Fruit fly (Drosophila melanogaster): ENCODE measurements around the gene Rb97D.

Gene Rb97D

dm6 chr3R:26886283-26886689 lies 10.7 kb upstream of the Rb97D start (continued):
- TF ChIP-seq org-1 (GFP tag; optimal IDR thresholded peaks at IDR 0.05) (peak; percentile 64), Meics (GFP tag; optimal IDR thresholded peaks at IDR 0.05) (peak; percentile 50), lbe (GFP tag; optimal IDR thresholded peaks at IDR 0.05) (no peak), klu (GFP tag; IDR thresholded peaks at IDR 0.05) (no peak), CG9609 (GFP tag; optimal IDR thresholded peaks at IDR 0.05) (no peak), CG31365 (tag; optimal IDR thresholded peaks at IDR 0.05) (no peak), wek (GFP tag; optimal IDR thresholded peaks at IDR 0.05) (peak; percentile 17), corto (GFP tag; optimal IDR thresholded peaks at IDR 0.05) (no peak), caup (GFP tag; optimal IDR thresholded peaks at IDR 0.05; ENCODE audit: severe bottlenecking) (peak; percentile 52), Adf1 (GFP tag; IDR thresholded peaks at IDR 0.05) (no peak), CG9437 (GFP tag; optimal IDR thresholded peaks at IDR 0.05) (peak; percentile 58), CG8089 (GFP tag; optimal IDR thresholded peaks at IDR 0.05) (no peak), gt (GFP tag; IDR thresholded peaks at IDR 0.05) (peak; percentile 12; the same call in 1 of the 2 replicates), ato (GFP tag; IDR thresholded peaks at IDR 0.05; ENCODE audit: partially characterized antibody) (no peak), tll (GFP tag; optimal IDR thresholded peaks at IDR 0.05) (peak in 1 of 2 experiments; percentile 19), CG6854 (GFP tag; optimal IDR thresholded peaks at IDR 0.05) (peak; percentile 23), maf-S (GFP tag; optimal IDR thresholded peaks at IDR 0.05) (no peak), fu2 (GFP tag; optimal IDR thresholded peaks at IDR 0.05) (no peak), abd-A (tag; optimal IDR thresholded peaks at IDR 0.05) (peak; percentile 13), BtbVII (GFP tag; optimal IDR thresholded peaks at IDR 0.05) (peak; percentile 55), HHEX (GFP tag; optimal IDR thresholded peaks at IDR 0.05) (peak; percentile 67), CG2678 (tag; optimal IDR thresholded peaks at IDR 0.05) (peak; percentile 82), Trl (optimal IDR thresholded peaks at IDR 0.05) (no peak), Trl (GFP tag; optimal IDR thresholded peaks at IDR 0.05) (no peak), Sin3A (optimal IDR thresholded peaks at IDR 0.05) (no peak), mirr (GFP tag; optimal IDR thresholded peaks at IDR 0.05) (no peak), CG6791 (GFP tag; IDR thresholded peaks at IDR 0.05; ENCODE audit: partially characterized antibody) (no peak), Dip2 (GFP tag; IDR thresholded peaks at IDR 0.05) (no peak), CG15011 (GFP tag; optimal IDR thresholded peaks at IDR 0.05) (no peak), Deaf1 (tag; optimal IDR thresholded peaks at IDR 0.05) (peak; percentile 74), pita (GFP tag; optimal IDR thresholded peaks at IDR 0.05) (no peak), fd64A (GFP tag; optimal IDR thresholded peaks at IDR 0.05) (peak; percentile 37), sug (tag; optimal IDR thresholded peaks at IDR 0.05) (peak; percentile 65), CG8359 (GFP tag; optimal IDR thresholded peaks at IDR 0.05; ENCODE audit: borderline replicate concordance) (peak; percentile 72), Eip74EF (GFP tag; optimal IDR thresholded peaks at IDR 0.05) (peak in 1 of 2 experiments; percentile 63), stc (GFP tag; IDR thresholded peaks at IDR 0.05) (peak; percentile 68), Nf-YC (tag; optimal IDR thresholded peaks at IDR 0.05) (peak; percentile 33), sens-2 (GFP tag; IDR thresholded peaks at IDR 0.05) (no peak), unc-4 (GFP tag; IDR thresholded peaks at IDR 0.05; ENCODE audit: partially characterized antibody) (no peak), slou (GFP tag; optimal IDR thresholded peaks at IDR 0.05) (no peak), h (optimal IDR thresholded peaks at IDR 0.05) (no peak), Max (GFP tag; optimal IDR thresholded peaks at IDR 0.05) (no peak), Atf6 (GFP tag; IDR thresholded peaks at IDR 0.05) (peak; percentile 33; the same call in 1 of the 2 replicates), CG16863 (GFP tag; optimal IDR thresholded peaks at IDR 0.05) (no peak), bbx (GFP tag; IDR thresholded peaks at IDR 0.05; ENCODE audit: partially characterized antibody) (no peak), sim (GFP tag; IDR thresholded peaks at IDR 0.05) (0 out of 2 replicates have a peak, but pooled peaks have one; percentile 48), row (GFP tag; IDR thresholded peaks at IDR 0.05) (peak; percentile 86), Gsc (GFP tag; IDR thresholded peaks at IDR 0.05) (no peak), Drgx (GFP tag; IDR thresholded peaks at IDR 0.05) (peak; percentile 74), CG12299 (tag; optimal IDR thresholded peaks at IDR 0.05) (peak; percentile 30), luna (GFP tag; optimal IDR thresholded peaks at IDR 0.05) (no peak)
